Worm (Caenorhabditis elegans) whole organism, L4 larva: ENCODE measurements around the gene str-121.

ENCODE experiments used
- F26F4.8 ChIP-seq: fragments of 200-800 bp; sonication (Bioruptor generic); conservative IDR thresholded peaks from 2 replicates; pipeline ENCODE4 v1.3.6; 2022; ENCODE audit warnings: missing genetic modification characterization, missing compliant biosample characterization
- R02D3.7 ChIP-seq: fragments of 150-350 bp; sonication (generic microtip); optimal IDR thresholded peaks from 3 replicates; lab custom pipeline; 2014; ENCODE audit warnings: missing biosample characterization, missing genetic modification characterization
- T20F7.1 ChIP-seq: fragments of 200-800 bp; sonication (Bioruptor generic); optimal IDR thresholded peaks from 2 replicates; lab custom pipeline; 2018; ENCODE audit warnings: mild to moderate bottlenecking, missing genetic modification characterization, missing compliant biosample characterization
- Y105C5A.15 ChIP-seq: fragments of 200-800 bp; sonication (Bioruptor generic); IDR thresholded peaks from 2 replicates; pipeline ENCODE4 v1.3.6; 2022; ENCODE audit warnings: missing genetic modification characterization, missing compliant biosample characterization
- Y75B8A.6 ChIP-seq: fragments of 200-800 bp; sonication (Bioruptor generic); IDR thresholded peaks from 2 replicates; pipeline ENCODE4 v1.3.6; 2022; ENCODE audit warnings: missing genetic modification reagents, missing genetic modification characterization, missing compliant biosample characterization
- arid-1 ChIP-seq: fragments of 200-800 bp; sonication (Bioruptor generic); conservative IDR thresholded peaks from 2 replicates; pipeline ENCODE4 v1.3.6; 2022; ENCODE audit warnings: missing genetic modification reagents, missing genetic modification characterization, missing compliant biosample characterization
- attf-4 ChIP-seq: sonication (generic microtip); optimal IDR thresholded peaks from 3 replicates; lab custom pipeline; 2017; ENCODE audit warnings: missing biosample characterization, missing genetic modification characterization
- ceh-20 ChIP-seq: fragments of 200-800 bp; sonication (Bioruptor generic); IDR thresholded peaks from 2 replicates; pipeline ENCODE4 v1.3.6; 2022; ENCODE audit warnings: missing genetic modification reagents, missing genetic modification characterization, missing compliant biosample characterization
- ceh-32 ChIP-seq: sonication (generic microtip); optimal IDR thresholded peaks from 2 replicates; lab custom pipeline; 2016; ENCODE audit warnings: mild to moderate bottlenecking, missing genetic modification characterization, missing compliant biosample characterization; ENCODE audit not compliant: poor library complexity
- ceh-82 ChIP-seq: sonication (generic microtip); optimal IDR thresholded peaks from 2 replicates; lab custom pipeline; 2017; ENCODE audit warnings: missing biosample characterization, missing genetic modification characterization
- ces-1 ChIP-seq: fragments of 150-350 bp; sonication (generic microtip); optimal IDR thresholded peaks from 4 replicates; lab custom pipeline; 2014; ENCODE audit warnings: missing biosample characterization, missing genetic modification reagents, missing genetic modification characterization
- daf-12 ChIP-seq: fragments of 150-350 bp; optimal IDR thresholded peaks from 2 replicates; lab custom pipeline; 2014; ENCODE audit warnings: missing biosample characterization, missing genetic modification reagents, missing genetic modification characterization
- daf-16 ChIP-seq, 3 experiments: sonication (generic microtip); optimal IDR thresholded peaks; 2 replicates each; lab custom pipeline; 2016 to 2017; ENCODE audit warnings: missing genetic modification characterization in 3 of 3, missing genetic modification reagents in 3 of 3, mild to moderate bottlenecking in 2 of 3, missing compliant biosample characterization in 2 of 3, missing biosample characterization in 1 of 3, moderate library complexity in 1 of 3
- dmd-8 ChIP-seq: fragments of 200-800 bp; sonication (Bioruptor generic); IDR thresholded peaks from 2 replicates; pipeline ENCODE4 v1.3.6; 2022; ENCODE audit warnings: missing genetic modification characterization, missing compliant biosample characterization
- duxl-1 ChIP-seq: sonication (generic microtip); optimal IDR thresholded peaks from 2 replicates; lab custom pipeline; 2016; ENCODE audit warnings: mild to moderate bottlenecking, missing genetic modification characterization, moderate library complexity, missing compliant biosample characterization; ENCODE audit not compliant: poor library complexity
- egl-43 ChIP-seq: fragments of 200-800 bp; sonication (Bioruptor generic); IDR thresholded peaks from 2 replicates; pipeline ENCODE4 v1.3.6; 2022; ENCODE audit warnings: missing genetic modification reagents, missing genetic modification characterization, missing compliant biosample characterization
- fos-1 ChIP-seq: fragments of 150-350 bp; optimal IDR thresholded peaks from 2 replicates; lab custom pipeline; 2014; ENCODE audit warnings: missing biosample characterization, missing genetic modification characterization
- lim-7 ChIP-seq: fragments of 200-800 bp; sonication (Bioruptor generic); IDR thresholded peaks from 2 replicates; pipeline ENCODE4 v1.3.6; 2022; ENCODE audit warnings: missing genetic modification characterization, missing compliant biosample characterization
- mes-2 ChIP-seq: sonication (generic microtip); optimal IDR thresholded peaks from 2 replicates; lab custom pipeline; 2016; ENCODE audit warnings: missing genotype, mild to moderate bottlenecking, missing genetic modification characterization, missing compliant biosample characterization; ENCODE audit not compliant: poor library complexity, severe bottlenecking
- nhr-10 ChIP-seq: fragments of 150-350 bp; optimal IDR thresholded peaks from 2 replicates; lab custom pipeline; 2014; ENCODE audit warnings: missing biosample characterization, missing genetic modification characterization
- nhr-102 ChIP-seq: sonication (generic microtip); optimal IDR thresholded peaks from 2 replicates; lab custom pipeline; 2016; ENCODE audit warnings: mild to moderate bottlenecking, missing genetic modification characterization, moderate library complexity, missing compliant biosample characterization
- nhr-111 ChIP-seq: fragments of 200-800 bp; sonication (Bioruptor generic); optimal IDR thresholded peaks from 2 replicates; lab custom pipeline; 2018; ENCODE audit warnings: mild to moderate bottlenecking, missing genetic modification characterization, missing compliant biosample characterization
- nhr-237 ChIP-seq: sonication (generic microtip); optimal IDR thresholded peaks from 2 replicates; lab custom pipeline; 2017; ENCODE audit warnings: missing biosample characterization, missing genetic modification characterization
- pha-4 ChIP-seq, 2 experiments: fragments of 150-350 bp in 1 of 2; fragments of 200-800 bp in 1 of 2; sonication (Bioruptor generic) in 1 of 2; IDR thresholded peaks in 1 of 2; optimal IDR thresholded peaks in 1 of 2; 2 replicates each; pipeline versions ENCODE4 v1.3.6 to Lab custom; 2014 to 2022; ENCODE audit warnings: missing genetic modification characterization in 2 of 2, missing genetic modification reagents in 2 of 2, missing biosample characterization in 1 of 2, missing compliant biosample characterization in 1 of 2
- snpc-1.2 ChIP-seq: fragments of 200-800 bp; sonication (Bioruptor generic); IDR thresholded peaks from 2 replicates; pipeline ENCODE4 v1.3.6; 2022; ENCODE audit warnings: missing genetic modification reagents, missing genetic modification characterization, missing compliant biosample characterization
- spr-1 ChIP-seq: sonication (generic microtip); optimal IDR thresholded peaks from 2 replicates; lab custom pipeline; 2016; ENCODE audit warnings: mild to moderate bottlenecking, missing genetic modification characterization, missing compliant biosample characterization
- unc-62 ChIP-seq, 3 experiments: fragments of 150-350 bp in 1 of 3; sonication (generic microtip); optimal IDR thresholded peaks in 2 of 3; peaks in 1 of 3; 1 replicate in 1 of 3; 2 replicates in 2 of 3; lab custom pipeline; 2014 to 2017; ENCODE audit warnings: missing biosample characterization in 3 of 3, missing genetic modification characterization in 3 of 3, missing genetic modification reagents in 3 of 3, missing genotype in 1 of 3
- zip-11 ChIP-seq: fragments of 200-800 bp; sonication (Bioruptor generic); IDR thresholded peaks from 2 replicates; pipeline ENCODE4 v1.3.6; 2022; ENCODE audit warnings: missing genetic modification characterization, missing compliant biosample characterization
- zip-2 ChIP-seq: fragments of 150-350 bp; optimal IDR thresholded peaks from 2 replicates; lab custom pipeline; 2014; ENCODE audit warnings: missing biosample characterization, missing genetic modification characterization
- ztf-11 ChIP-seq: fragments of 150-350 bp; optimal IDR thresholded peaks from 2 replicates; lab custom pipeline; 2014; ENCODE audit warnings: missing biosample characterization, missing genetic modification characterization
- ztf-7 ChIP-seq: fragments of 150-350 bp; optimal IDR thresholded peaks from 2 replicates; lab custom pipeline; 2014; ENCODE audit warnings: missing biosample characterization, missing genetic modification characterization

The str-121 gene

DNA sequence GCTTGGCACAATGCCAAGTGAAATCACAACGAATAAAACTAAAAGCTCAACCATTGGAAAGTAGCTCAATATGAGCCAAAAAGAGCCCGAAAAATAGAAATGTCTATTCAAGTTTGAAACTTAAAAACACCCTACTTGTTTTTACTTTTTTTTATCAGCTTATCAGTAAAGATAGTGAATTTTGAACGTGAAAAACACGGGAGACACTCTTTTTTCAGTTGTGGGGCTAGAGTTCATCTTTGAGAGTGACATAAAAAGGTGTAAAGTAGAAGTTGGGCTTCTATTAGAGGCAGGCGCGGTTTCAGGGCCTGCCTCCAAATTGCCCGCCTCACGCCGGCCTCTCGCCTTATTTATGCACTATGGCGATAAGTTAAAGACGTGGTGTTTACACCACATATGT is 2.8 kb downstream of the str-121 start, which contains the start of gene oac-39:
Gene oac-39, minus strand, starts transcription at position 101 of the 400 bp plus-strand sequence.
- TF ChIP-seq pha-4 (GFP tag; IDR thresholded peaks at IDR 0.05; lab: Robert Waterston, UW) (no peak), pha-4 (tag; optimal IDR thresholded peaks at IDR 0.05; lab: Kevin White, UChicago) (no peak), ceh-32 (tag; lab: Kevin White, UChicago) (no peak), T20F7.1 (GFP tag; lab: Kevin White, UChicago) (no peak), mes-2 (tag; lab: Kevin White, UChicago) (no peak), arid-1 (GFP tag; lab: Robert Waterston, UW) (no peak), attf-4 (tag; lab: Kevin White, UChicago) (no peak), ces-1 (no peak), fos-1 (no peak)

DNA sequence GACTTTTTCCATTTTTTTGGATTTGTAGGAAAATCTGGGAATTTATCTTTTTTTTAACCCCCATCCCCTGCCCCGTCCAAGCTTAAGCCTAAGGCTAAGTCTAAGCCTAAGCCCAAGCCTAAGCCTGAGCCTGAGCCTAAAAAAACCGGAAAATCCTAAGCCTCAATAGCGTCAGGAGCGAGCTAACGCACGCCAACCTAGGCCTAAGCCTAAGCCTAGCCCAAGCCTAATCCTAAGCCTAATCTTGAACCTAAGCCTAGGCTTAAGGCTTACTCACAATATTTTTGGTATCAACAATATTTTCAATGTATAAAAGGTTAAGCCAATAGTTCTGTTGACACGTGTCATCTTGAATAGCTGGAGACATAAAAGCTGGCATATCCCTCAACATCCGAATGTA is 5.9 kb downstream of the str-121 start:
- no peak for TF ChIP-seq dmd-8 (GFP tag; lab: Robert Waterston, UW)
- no peak for TF ChIP-seq R02D3.7
- TF ChIP-seq unc-62 (GFP tag; optimal IDR thresholded peaks at IDR 0.05 in 1 of 2; lab: Kevin White, UChicago): no peak
- no peak for TF ChIP-seq unc-62 (tag; optimal IDR thresholded peaks at IDR 0.05; lab: Kevin White, UChicago)

DNA sequence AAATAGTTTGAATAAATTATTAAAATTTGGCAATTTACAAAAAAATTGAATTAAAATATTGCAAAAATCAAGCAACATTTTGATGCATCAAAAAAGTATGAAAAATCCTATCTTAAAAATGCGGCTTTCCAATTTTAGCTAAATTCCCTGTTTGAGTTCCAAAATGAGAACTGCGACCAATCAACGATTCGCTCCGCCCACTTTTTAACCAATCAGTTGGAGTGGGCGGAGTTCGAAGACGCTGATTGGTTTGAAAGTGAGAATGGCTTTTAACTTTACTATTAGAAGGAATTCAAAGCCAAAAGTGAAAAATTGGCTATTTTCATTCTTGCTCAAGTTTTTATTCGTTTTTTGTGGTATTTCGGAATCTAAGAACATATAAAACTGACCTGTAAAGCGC is 6.9 kb downstream of the str-121 start:
- TF ChIP-seq ceh-20 (GFP tag; lab: Robert Waterston, UW): no peak
- TF ChIP-seq Y105C5A.15 (GFP tag; lab: Robert Waterston, UW): no peak
- no peak for TF ChIP-seq zip-11 (GFP tag; lab: Robert Waterston, UW)
- no peak for TF ChIP-seq Y75B8A.6 (GFP tag; lab: Robert Waterston, UW)
- no peak for TF ChIP-seq mes-2 (tag; lab: Kevin White, UChicago)
- no peak for TF ChIP-seq F26F4.8 (GFP tag; lab: Robert Waterston, UW)
- TF ChIP-seq nhr-111 (GFP tag; lab: Kevin White, UChicago): no peak
- no peak for TF ChIP-seq egl-43
- TF ChIP-seq nhr-102 (tag; lab: Kevin White, UChicago): no peak
- TF ChIP-seq daf-16 (GFP tag; optimal IDR thresholded peaks at IDR 0.05; lab: Kevin White, UChicago): no peak
- no peak for TF ChIP-seq daf-16 (tag; optimal IDR thresholded peaks at IDR 0.05; lab: Kevin White, UChicago)
- TF ChIP-seq ztf-7 (tag; lab: Kevin White, UChicago): no peak
- no peak for TF ChIP-seq daf-12
- TF ChIP-seq snpc-1.2: no peak
- no peak for TF ChIP-seq spr-1 (tag; lab: Kevin White, UChicago)
- no peak for TF ChIP-seq zip-2 (tag; lab: Kevin White, UChicago)
- TF ChIP-seq duxl-1 (tag; lab: Kevin White, UChicago): no peak
- TF ChIP-seq, all 104 proteins: peak for 0

DNA sequence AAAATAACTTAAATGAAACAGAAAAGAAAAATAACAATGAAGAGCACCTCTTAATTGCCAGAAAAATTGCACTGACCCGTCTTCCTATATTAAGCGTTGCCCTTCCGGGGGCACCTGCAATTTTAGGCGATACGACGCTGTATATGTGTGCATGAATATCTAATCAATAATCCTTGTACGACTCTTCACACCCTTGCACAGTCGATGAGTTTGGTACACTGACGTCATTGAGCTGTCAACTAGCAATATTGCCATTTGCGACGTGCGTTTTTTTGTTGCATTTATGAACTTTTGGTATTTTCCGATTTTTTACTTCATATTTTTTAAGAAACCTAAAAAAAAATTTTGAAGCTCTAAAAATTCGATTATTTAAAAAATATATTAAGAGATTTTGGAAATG is 8.4 kb downstream of the str-121 start, which contains the start of gene kin-34:
Gene kin-34, minus strand, starts transcription at position 101 of the 400 bp plus-strand sequence.
- TF ChIP-seq pha-4 (GFP tag; IDR thresholded peaks at IDR 0.05; lab: Robert Waterston, UW): no peak
- no peak for TF ChIP-seq pha-4 (tag; optimal IDR thresholded peaks at IDR 0.05; lab: Kevin White, UChicago)
- TF ChIP-seq ceh-82 (tag; lab: Kevin White, UChicago): no peak
- no peak for TF ChIP-seq nhr-237
- no peak for TF ChIP-seq Y105C5A.15 (GFP tag; lab: Robert Waterston, UW)
- no peak for TF ChIP-seq nhr-102 (tag; lab: Kevin White, UChicago)
- TF ChIP-seq ztf-11 (tag; lab: Kevin White, UChicago): no peak
- TF ChIP-seq ceh-20 (GFP tag; lab: Robert Waterston, UW): no peak
- no peak for TF ChIP-seq lim-7 (GFP tag; lab: Robert Waterston, UW)

DNA sequence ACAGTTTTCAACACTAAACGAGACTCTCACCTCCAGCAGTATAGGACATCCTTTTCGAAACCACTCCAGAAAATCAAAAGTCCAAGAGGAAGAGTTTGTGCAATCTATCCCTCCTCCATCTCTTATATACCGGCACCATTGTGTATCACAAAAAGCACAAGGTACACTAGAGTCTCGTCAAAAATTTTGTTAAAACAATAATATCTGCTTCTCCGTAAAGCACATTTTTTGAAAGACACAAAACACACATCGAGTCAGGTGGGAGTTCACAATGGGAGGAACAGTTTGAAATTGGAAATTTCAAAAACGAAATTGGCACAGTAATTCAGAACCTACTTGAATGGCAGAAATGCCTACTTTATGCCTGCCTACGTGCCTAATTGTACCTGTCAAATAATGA is 12.0 kb downstream of the str-121 start, which contains the start of gene R02C2.7:
Gene R02C2.7, minus strand, starts transcription at position 101 of the 400 bp plus-strand sequence.
- TF ChIP-seq attf-4 (tag; lab: Kevin White, UChicago) (no peak), nhr-10 (tag; lab: Kevin White, UChicago) (no peak)
